Worm (Caenorhabditis elegans) whole organism, midembryonic: ENCODE results near the gene his-4.

ENCODE experiments used
- cog-1 ChIP-seq: sonication (generic microtip); optimal IDR thresholded peaks from 2 replicates; lab custom pipeline; 2016; ENCODE audit warnings: missing genetic modification characterization, missing compliant biosample characterization
- med-1 ChIP-seq: sonication (generic microtip); optimal IDR thresholded peaks from 2 replicates; lab custom pipeline; 2017; ENCODE audit warnings: missing genetic modification characterization, mild to moderate bottlenecking, missing compliant biosample characterization, antibody characterized with exemption, missing genetic modification reagents; ENCODE audit not compliant: insufficient read depth
- ref-1 ChIP-seq: fragments of 200-800 bp; sonication (Bioruptor generic); conservative IDR thresholded peaks from 2 replicates; pipeline ENCODE4 v1.3.6; 2022; ENCODE audit warnings: missing genetic modification reagents, missing genetic modification characterization, missing compliant biosample characterization
- tab-1 ChIP-seq: fragments of 200-800 bp; sonication (Bioruptor generic); IDR thresholded peaks from 2 replicates; pipeline ENCODE4 v1.3.6; 2022; ENCODE audit warnings: missing genetic modification characterization, missing compliant biosample characterization
- ztf-23 ChIP-seq: fragments of 200-800 bp; sonication (Bioruptor generic); IDR thresholded peaks from 2 replicates; pipeline ENCODE4 v1.3.6; 2022; ENCODE audit warnings: missing genetic modification reagents, missing genetic modification characterization, missing compliant biosample characterization

DNA sequence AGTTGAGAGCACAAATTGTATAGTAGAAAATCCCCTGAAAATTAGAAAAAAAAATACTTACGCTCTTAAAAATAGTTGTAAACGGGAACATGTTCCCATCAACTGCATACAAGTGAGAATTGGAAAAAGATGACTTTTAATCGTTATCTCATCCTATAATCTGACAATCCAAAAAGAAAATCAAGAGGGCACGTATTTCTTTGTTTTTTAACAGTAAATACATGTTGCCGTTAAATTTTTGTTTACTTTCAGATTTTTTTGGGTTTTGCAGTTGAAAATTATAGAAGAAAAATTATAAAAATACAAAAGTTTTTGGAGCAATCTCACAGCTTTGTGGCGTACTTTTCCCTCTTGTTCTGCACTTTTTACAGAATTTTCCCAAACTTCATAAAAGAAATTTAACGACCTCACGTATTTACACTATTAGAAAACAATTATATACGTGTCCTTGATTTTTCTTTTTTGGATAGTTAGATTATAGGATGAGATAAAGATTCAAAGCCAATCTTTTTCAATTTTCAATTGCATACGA is 43.6 kb downstream of the his-4 start, which contains the start of the genes C06C6.9 and C06C6.8:
- TF ChIP-seq tab-1 (GFP tag; lab: Robert Waterston, UW) (no peak), ztf-23 (GFP tag; lab: Robert Waterston, UW) (no peak), cog-1 (tag; lab: Kevin White, UChicago) (no peak), ref-1 (GFP tag; lab: Robert Waterston, UW) (no peak), med-1 (no peak)
